Fruit fly (Drosophila melanogaster): ENCODE data around the gene GstD10.

Gene GstD10

dm6 chr3R:12315455-12315854 is 50.1 kb downstream of the GstD10 start:
- TF ChIP-seq insv (optimal IDR thresholded peaks at IDR 0.05) = no peak
- TF ChIP-seq h (optimal IDR thresholded peaks at IDR 0.05) = no peak
- TF ChIP-seq psq (optimal IDR thresholded peaks at IDR 0.05) = no peak
- TF ChIP-seq Myc (optimal IDR thresholded peaks at IDR 0.05) = no peak
- TF ChIP-seq ttk (optimal IDR thresholded peaks at IDR 0.05) = no peak
- TF ChIP-seq Sin3A (optimal IDR thresholded peaks at IDR 0.05) = no peak

All from Kc167 (cell line).